Worm (Caenorhabditis elegans) whole organism, L4 larva: ENCODE data around the gene F11A5.15.

ENCODE experiments used
- ZK546.5 ChIP-seq, 2 experiments: sonication (generic microtip); optimal IDR thresholded peaks; 2 replicates each; lab custom pipeline; 2017; ENCODE audit warnings: missing biosample characterization in 2 of 2, missing genetic modification characterization in 2 of 2
- ces-1 ChIP-seq: fragments of 150-350 bp; sonication (generic microtip); optimal IDR thresholded peaks from 4 replicates; lab custom pipeline; 2014; ENCODE audit warnings: missing biosample characterization, missing genetic modification reagents, missing genetic modification characterization
- nhr-237 ChIP-seq: sonication (generic microtip); optimal IDR thresholded peaks from 2 replicates; lab custom pipeline; 2017; ENCODE audit warnings: missing biosample characterization, missing genetic modification characterization
- nhr-28 ChIP-seq: fragments of 150-350 bp; optimal IDR thresholded peaks from 2 replicates; lab custom pipeline; 2014; ENCODE audit warnings: missing biosample characterization, missing genetic modification characterization
- skn-1 ChIP-seq: fragments of 150-350 bp; optimal IDR thresholded peaks from 2 replicates; lab custom pipeline; 2014; ENCODE audit warnings: missing biosample characterization, missing genetic modification characterization

ce11 chrV:16244078-16244477 lies 25.7 kb upstream of the F11A5.15 start, which contains the start of gene srh-104:
- TF ChIP-seq skn-1 (no peak), nhr-28 (tag; lab: Kevin White, UChicago) (no peak), ces-1 (GFP tag; lab: Kevin White, UChicago) (no peak), ZK546.5 (tag; optimal IDR thresholded peaks at IDR 0.05; lab: Kevin White, UChicago) (no peak), nhr-237 (tag; lab: Kevin White, UChicago) (no peak)
